Worm (Caenorhabditis elegans): Measurements from ENCODE around the gene fbxa-32.

ce11 chrIII:1275513-1275912, 6.5 kb upstream of the fbxa-32 start, which contains the start of gene fbxa-30:
- TF ChIP-seq ztf-29 (GFP tag; IDR thresholded peaks at IDR 0.05) = no peak
- TF ChIP-seq T22C8.4 (GFP tag; IDR thresholded peaks at IDR 0.05) = no peak
- no peak for TF ChIP-seq flt-1 (GFP tag; IDR thresholded peaks at IDR 0.05)

All from whole organism, midembryonic.